Worm (Caenorhabditis elegans) whole organism, midembryonic: ENCODE measurements around the gene R05H10.1.

ENCODE experiments used
- T22C8.4 ChIP-seq: fragments of 200-800 bp; sonication (Bioruptor generic); IDR thresholded peaks from 2 replicates; pipeline ENCODE4 v1.3.6; 2022; ENCODE audit warnings: missing genetic modification characterization, missing compliant biosample characterization
- cog-1 ChIP-seq: sonication (generic microtip); optimal IDR thresholded peaks from 2 replicates; lab custom pipeline; 2016; ENCODE audit warnings: missing genetic modification characterization, missing compliant biosample characterization
- flt-1 ChIP-seq: fragments of 200-800 bp; sonication (Bioruptor generic); IDR thresholded peaks from 2 replicates; pipeline ENCODE4 v1.3.6; 2022; ENCODE audit warnings: missing genetic modification characterization, missing compliant biosample characterization
- klf-2 ChIP-seq: fragments of 200-800 bp; sonication (Bioruptor generic); conservative IDR thresholded peaks from 2 replicates; pipeline ENCODE4 v1.3.6; 2022; ENCODE audit warnings: missing genetic modification reagents, missing genetic modification characterization, missing compliant biosample characterization
- med-1 ChIP-seq: sonication (generic microtip); optimal IDR thresholded peaks from 2 replicates; lab custom pipeline; 2017; ENCODE audit warnings: missing genetic modification characterization, mild to moderate bottlenecking, missing compliant biosample characterization, antibody characterized with exemption, missing genetic modification reagents; ENCODE audit not compliant: insufficient read depth
- ref-1 ChIP-seq: fragments of 200-800 bp; sonication (Bioruptor generic); conservative IDR thresholded peaks from 2 replicates; pipeline ENCODE4 v1.3.6; 2022; ENCODE audit warnings: missing genetic modification reagents, missing genetic modification characterization, missing compliant biosample characterization
- tab-1 ChIP-seq: fragments of 200-800 bp; sonication (Bioruptor generic); IDR thresholded peaks from 2 replicates; pipeline ENCODE4 v1.3.6; 2022; ENCODE audit warnings: missing genetic modification characterization, missing compliant biosample characterization
- ztf-23 ChIP-seq: fragments of 200-800 bp; sonication (Bioruptor generic); IDR thresholded peaks from 2 replicates; pipeline ENCODE4 v1.3.6; 2022; ENCODE audit warnings: missing genetic modification reagents, missing genetic modification characterization, missing compliant biosample characterization
- ztf-29 ChIP-seq: fragments of 200-800 bp; sonication (Bioruptor generic); IDR thresholded peaks from 2 replicates; pipeline ENCODE4 v1.3.6; 2022; ENCODE audit warnings: missing genetic modification reagents, missing genetic modification characterization, missing compliant biosample characterization

- TF ChIP-seq med-1 (GFP tag; lab: Kevin White, UChicago) = no peak
- TF ChIP-seq ztf-23 = no peak
- TF ChIP-seq klf-2 (GFP tag; lab: Robert Waterston, UW) = no peak
- no peak for TF ChIP-seq T22C8.4 (GFP tag; lab: Robert Waterston, UW)
- TF ChIP-seq cog-1 (tag; lab: Kevin White, UChicago) = no peak
- no peak for TF ChIP-seq ztf-29 (GFP tag; lab: Robert Waterston, UW)
- no peak for TF ChIP-seq ref-1 (GFP tag; lab: Robert Waterston, UW)
- no peak for TF ChIP-seq flt-1 (GFP tag; lab: Robert Waterston, UW)
- TF ChIP-seq tab-1 (GFP tag; lab: Robert Waterston, UW) = no peak
Measured at ce11 chrII:14805686-14806085, 45.9 kb upstream of the R05H10.1 start, which contains the start of gene srt-11.
